Fruit fly (Drosophila melanogaster): ENCODE results near the gene CG31268.
A peak's percentile ranks its signal among the peaks of the same experiment; 100 is the strongest.

CG31268 gene

dm6 chr3R:17003468-17003867, 28.1 kb upstream of the CG31268 start:
- TF ChIP-seq GATAd (GFP tag; optimal IDR thresholded peaks at IDR 0.05) (no peak), Rel (GFP tag; optimal IDR thresholded peaks at IDR 0.05) (no peak), Rel (tag; optimal IDR thresholded peaks at IDR 0.05) (peak; percentile 90), Sp1 (GFP tag; optimal IDR thresholded peaks at IDR 0.05) (no peak), CG9705 (GFP tag; optimal IDR thresholded peaks at IDR 0.05) (no peak), fru (GFP tag; optimal IDR thresholded peaks at IDR 0.05) (no peak)

DNA sequence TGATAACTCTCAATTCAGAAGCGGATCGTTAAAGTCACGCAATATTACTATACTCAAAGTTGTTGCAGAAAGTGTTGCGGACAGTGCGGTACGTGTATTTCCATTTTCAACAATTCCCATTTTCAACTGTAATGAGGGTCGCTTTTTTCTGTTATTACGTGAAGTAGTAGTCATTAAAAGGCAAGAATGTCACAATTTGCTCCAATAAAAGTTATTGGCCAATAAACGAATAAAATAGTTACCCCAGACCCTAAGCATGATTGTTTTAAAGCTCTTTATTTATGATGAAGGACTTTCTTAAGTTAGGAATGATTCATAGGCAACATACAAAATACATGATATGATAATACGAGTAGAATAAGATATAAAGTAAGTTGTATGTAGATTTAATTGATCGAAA, 24.3 kb upstream of the CG31268 start:
- TF ChIP-seq Jra (GFP tag; optimal IDR thresholded peaks at IDR 0.05): no peak

- TF ChIP-seq sv (GFP tag; optimal IDR thresholded peaks at IDR 0.05) (no peak), jim (GFP tag; optimal IDR thresholded peaks at IDR 0.05) (no peak), dl (GFP tag; optimal IDR thresholded peaks at IDR 0.05; ENCODE audit: insufficient read depth in 1 of 2, partially characterized antibody in 2 of 2) (no peak), sage (GFP tag; optimal IDR thresholded peaks at IDR 0.05) (no peak), h (GFP tag; optimal IDR thresholded peaks at IDR 0.05) (peak; percentile 74), GATAd (GFP tag; optimal IDR thresholded peaks at IDR 0.05) (no peak), fru (GFP tag; optimal IDR thresholded peaks at IDR 0.05) (peak; percentile 27), CG32264 (GFP tag; optimal IDR thresholded peaks at IDR 0.05) (no peak), ey (GFP tag; optimal IDR thresholded peaks at IDR 0.05) (no peak), Hr83 (GFP tag; optimal IDR thresholded peaks at IDR 0.05; ENCODE audit: poor library complexity, severe bottlenecking) (no peak), usp (GFP tag; optimal IDR thresholded peaks at IDR 0.05) (no peak), Sp1 (GFP tag; optimal IDR thresholded peaks at IDR 0.05) (no peak), Hnf4 (GFP tag; optimal IDR thresholded peaks at IDR 0.05) (no peak), Myc (optimal IDR thresholded peaks at IDR 0.05) (no peak), rgr (GFP tag; optimal IDR thresholded peaks at IDR 0.05) (no peak), Vsx2 (GFP tag; optimal IDR thresholded peaks at IDR 0.05; ENCODE audit: partially characterized antibody) (peak; percentile 27), tai (GFP tag; optimal IDR thresholded peaks at IDR 0.05) (no peak), Rel (GFP tag; optimal IDR thresholded peaks at IDR 0.05) (no peak), Rel (tag; optimal IDR thresholded peaks at IDR 0.05) (peak; percentile 7), Hr78 (GFP tag; optimal IDR thresholded peaks at IDR 0.05) (no peak), OdsH (GFP tag; optimal IDR thresholded peaks at IDR 0.05) (no peak), psq (GFP tag; optimal IDR thresholded peaks at IDR 0.05) (no peak), Mio (GFP tag; optimal IDR thresholded peaks at IDR 0.05) (no peak)
These were observed 23.5 kb upstream of the CG31268 start, which contains the start of gene CG8907 for dm6 chr3R:17008018-17008674. Gene CG8907 (plus strand): TSS chr3R:17008269.

DNA sequence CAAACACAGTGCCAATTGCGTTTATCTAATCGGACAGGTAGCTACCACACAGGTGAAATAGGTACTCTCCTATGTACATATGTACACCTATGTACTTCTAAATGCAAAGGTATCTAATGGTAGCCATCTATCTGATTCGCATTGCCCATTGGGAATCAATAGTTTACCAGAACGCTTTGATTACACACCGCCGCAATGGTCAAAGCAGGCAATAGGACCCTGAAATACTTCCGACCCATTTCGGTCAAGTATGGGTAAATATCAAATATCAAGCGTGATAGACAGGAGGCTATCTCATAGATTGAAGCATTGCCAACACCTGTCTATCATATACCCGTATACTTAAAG, 23.0 kb upstream of the CG31268 start:
- TF ChIP-seq pan (optimal IDR thresholded peaks at IDR 0.05) (no peak), woc (GFP tag; optimal IDR thresholded peaks at IDR 0.05) (no peak), Vsx2 (GFP tag; optimal IDR thresholded peaks at IDR 0.05; ENCODE audit: partially characterized antibody) (no peak), ey (GFP tag; optimal IDR thresholded peaks at IDR 0.05) (no peak)

- TF ChIP-seq CG9705 (GFP tag; optimal IDR thresholded peaks at IDR 0.05) (no peak), dl (GFP tag; optimal IDR thresholded peaks at IDR 0.05; ENCODE audit: insufficient read depth in 1 of 2, partially characterized antibody in 2 of 2) (no peak), ey (GFP tag; optimal IDR thresholded peaks at IDR 0.05) (no peak), Mio (GFP tag; optimal IDR thresholded peaks at IDR 0.05) (no peak)
These were observed 17.3 kb upstream of the CG31268 start, which contains the start of gene Pxd for dm6 chr3R:17014276-17014675. Gene Pxd (plus strand): TSS chr3R:17014576.

dm6 chr3R:17016193-17016592, 15.4 kb upstream of the CG31268 start:
- no peak for TF ChIP-seq N (GFP tag; optimal IDR thresholded peaks at IDR 0.05)
- no peak for TF ChIP-seq dmrt93B (GFP tag; optimal IDR thresholded peaks at IDR 0.05)
- no peak for TF ChIP-seq Dfd (GFP tag; optimal IDR thresholded peaks at IDR 0.05)
- TF ChIP-seq Vsx2 (GFP tag; optimal IDR thresholded peaks at IDR 0.05; ENCODE audit: partially characterized antibody): no peak
- TF ChIP-seq Hr78 (GFP tag; optimal IDR thresholded peaks at IDR 0.05): no peak
- no peak for TF ChIP-seq CG32264 (GFP tag; optimal IDR thresholded peaks at IDR 0.05)
- TF ChIP-seq Hr83 (GFP tag; optimal IDR thresholded peaks at IDR 0.05; ENCODE audit: poor library complexity, severe bottlenecking): no peak
- TF ChIP-seq psq (GFP tag; optimal IDR thresholded peaks at IDR 0.05): no peak

Data from whole organism, wandering third instar larva.